Fruit fly (Drosophila melanogaster) whole organism, embryonic: ENCODE data around the gene tub.
A peak's percentile ranks its signal among the peaks of the same experiment; 100 is the strongest.

Source experiments
- Abd-B ChIP-seq: fragments of 200-800 bp; sonication (Bioruptor generic); optimal IDR thresholded peaks from 2 replicates; lab custom pipeline; 2018; ENCODE audit warnings: missing biosample characterization, mild to moderate bottlenecking, missing genetic modification characterization, moderate library complexity
- CG1024 ChIP-seq: fragments of 200-800 bp; sonication (Bioruptor generic); IDR thresholded peaks from 2 replicates; pipeline ENCODE4 v1.3.6; 2022; ENCODE audit warnings: missing biosample characterization, missing genetic modification characterization
- CG11695 ChIP-seq: fragments of 200-800 bp; sonication (Bioruptor generic); IDR thresholded peaks from 3 replicates; pipeline ENCODE4 v1.3.6; 2022; ENCODE audit warnings: missing biosample characterization, missing genetic modification characterization
- CG13296 ChIP-seq: fragments of 200-800 bp; sonication (Bioruptor generic); optimal IDR thresholded peaks from 3 replicates; lab custom pipeline; 2018; ENCODE audit warnings: missing biosample characterization, mild to moderate bottlenecking, missing genetic modification characterization
- CG1529 ChIP-seq: fragments of 200-800 bp; sonication (Bioruptor generic); optimal IDR thresholded peaks from 3 replicates; lab custom pipeline; 2018; ENCODE audit warnings: missing biosample characterization, missing genetic modification characterization
- CG17385 ChIP-seq: fragments of 200-800 bp; sonication (Bioruptor generic); optimal IDR thresholded peaks from 3 replicates; lab custom pipeline; 2018; ENCODE audit warnings: missing biosample characterization, mild to moderate bottlenecking, missing genetic modification characterization
- CG17912 ChIP-seq: fragments of 200-800 bp; sonication (Bioruptor generic); optimal IDR thresholded peaks from 2 replicates; lab custom pipeline; 2018; ENCODE audit warnings: missing biosample characterization, mild to moderate bottlenecking, missing genetic modification characterization
- CG18599 ChIP-seq: fragments of 200-800 bp; sonication (Bioruptor generic); optimal IDR thresholded peaks from 3 replicates; lab custom pipeline; 2017; ENCODE audit warnings: missing biosample characterization, missing genetic modification characterization, mild to moderate bottlenecking, moderate library complexity, missing genetic modification reagents
- CG2116 ChIP-seq: fragments of 200-800 bp; sonication (Bioruptor generic); optimal IDR thresholded peaks from 3 replicates; lab custom pipeline; 2018; ENCODE audit warnings: missing biosample characterization, mild to moderate bottlenecking, missing genetic modification characterization
- CG2120 ChIP-seq: fragments of 200-800 bp; sonication (Bioruptor generic); optimal IDR thresholded peaks from 3 replicates; lab custom pipeline; 2016; ENCODE audit warnings: missing biosample characterization, missing genetic modification characterization
- CG2889 ChIP-seq: fragments of 200-800 bp; sonication (Bioruptor generic); IDR thresholded peaks from 3 replicates; pipeline ENCODE4 v1.3.6; 2022; ENCODE audit warnings: missing biosample characterization, missing genetic modification characterization
- CG31365 ChIP-seq: fragments of 200-800 bp; sonication (Bioruptor generic); optimal IDR thresholded peaks from 2 replicates; lab custom pipeline; 2018; ENCODE audit warnings: missing biosample characterization, mild to moderate bottlenecking, missing genetic modification characterization
- CG3995 ChIP-seq: fragments of 200-800 bp; sonication (Bioruptor generic); optimal IDR thresholded peaks from 3 replicates; lab custom pipeline; 2016; ENCODE audit warnings: missing biosample characterization, missing genetic modification characterization
- CG4617 ChIP-seq: fragments of 200-800 bp; sonication (Bioruptor generic); optimal IDR thresholded peaks from 3 replicates; lab custom pipeline; 2016; ENCODE audit warnings: missing biosample characterization, missing genetic modification characterization, borderline replicate concordance
- CG5245 ChIP-seq: fragments of 200-800 bp; sonication (Bioruptor generic); optimal IDR thresholded peaks from 3 replicates; lab custom pipeline; 2016; ENCODE audit warnings: missing biosample characterization, missing genetic modification characterization
- CG5953 ChIP-seq: fragments of 200-800 bp; sonication (Bioruptor generic); IDR thresholded peaks from 2 replicates; pipeline ENCODE4 v1.3.6; 2022; ENCODE audit warnings: missing biosample characterization, missing genetic modification characterization
- CG6791 ChIP-seq: fragments of 200-800 bp; sonication (Bioruptor generic); IDR thresholded peaks from 3 replicates; pipeline ENCODE4 v1.3.6; 2022; ENCODE audit warnings: missing biosample characterization, missing genetic modification characterization; ENCODE audit not compliant: partially characterized antibody
- CG6813 ChIP-seq: fragments of 200-800 bp; sonication (Bioruptor generic); optimal IDR thresholded peaks from 2 replicates; lab custom pipeline; 2017; ENCODE audit warnings: missing biosample characterization, missing genetic modification characterization, mild to moderate bottlenecking, moderate library complexity, missing genetic modification reagents
- CG7556 ChIP-seq: fragments of 200-800 bp; sonication (Bioruptor generic); optimal IDR thresholded peaks from 2 replicates; lab custom pipeline; 2017; ENCODE audit warnings: missing biosample characterization, mild to moderate bottlenecking, missing genetic modification characterization
- CG7987 ChIP-seq: fragments of 200-800 bp; sonication (Bioruptor generic); optimal IDR thresholded peaks from 2 replicates; lab custom pipeline; 2018; ENCODE audit warnings: missing biosample characterization, mild to moderate bottlenecking, missing genetic modification characterization, moderate library complexity
- CG9817 ChIP-seq: fragments of 200-800 bp; sonication (Bioruptor generic); optimal IDR thresholded peaks from 2 replicates; lab custom pipeline; 2018; ENCODE audit warnings: missing biosample characterization, mild to moderate bottlenecking, missing genetic modification characterization, moderate library complexity
- Dip3 ChIP-seq: fragments of 200-800 bp; sonication (Bioruptor generic); optimal IDR thresholded peaks from 3 replicates; lab custom pipeline; 2016; ENCODE audit warnings: missing biosample characterization, missing genetic modification characterization
- Ets97D ChIP-seq: fragments of 200-800 bp; sonication (Bioruptor generic); optimal IDR thresholded peaks from 3 replicates; lab custom pipeline; 2016; ENCODE audit warnings: missing biosample characterization, missing genetic modification characterization
- Fer3 ChIP-seq: fragments of 200-800 bp; sonication (Bioruptor generic); optimal IDR thresholded peaks from 2 replicates; lab custom pipeline; 2018; ENCODE audit warnings: missing biosample characterization, mild to moderate bottlenecking, missing genetic modification characterization, moderate library complexity
- NC2α ChIP-seq: fragments of 200-800 bp; sonication (Bioruptor generic); optimal IDR thresholded peaks from 2 replicates; lab custom pipeline; 2016; ENCODE audit warnings: missing biosample characterization, missing genetic modification characterization
- Optix ChIP-seq: fragments of 200-800 bp; sonication (Bioruptor generic); IDR thresholded peaks from 3 replicates; pipeline ENCODE4 v1.3.6; 2022; ENCODE audit warnings: missing biosample characterization, missing genetic modification characterization
- Ravus ChIP-seq: fragments of 200-800 bp; sonication (Bioruptor generic); IDR thresholded peaks from 2 replicates; pipeline ENCODE4 v1.3.6; 2022; ENCODE audit warnings: missing biosample characterization, missing genetic modification characterization
- Six4 ChIP-seq: fragments of 200-800 bp; sonication (Bioruptor generic); optimal IDR thresholded peaks from 2 replicates; lab custom pipeline; 2016; ENCODE audit warnings: missing biosample characterization, missing genetic modification characterization
- Taf1 ChIP-seq: fragments of 200-800 bp; sonication (Bioruptor generic); IDR thresholded peaks from 2 replicates; pipeline ENCODE4 v1.3.6; 2022; ENCODE audit warnings: missing biosample characterization, missing genetic modification characterization
- ap ChIP-seq: fragments of 200-800 bp; sonication (Bioruptor generic); IDR thresholded peaks from 2 replicates; pipeline ENCODE4 v1.3.6; 2022; ENCODE audit warnings: missing biosample characterization, missing genetic modification characterization
- bab2 ChIP-seq: fragments of 200-800 bp; sonication (Bioruptor generic); optimal IDR thresholded peaks from 2 replicates; lab custom pipeline; 2016; ENCODE audit warnings: missing biosample characterization, missing genetic modification characterization
- cato ChIP-seq: fragments of 200-800 bp; sonication (Bioruptor generic); optimal IDR thresholded peaks from 2 replicates; lab custom pipeline; 2016; ENCODE audit warnings: missing biosample characterization, missing genetic modification characterization, borderline replicate concordance
- caup ChIP-seq: fragments of 200-800 bp; sonication (Bioruptor generic); optimal IDR thresholded peaks from 3 replicates; lab custom pipeline; 2017; ENCODE audit warnings: missing biosample characterization, mild to moderate bottlenecking, missing genetic modification characterization, moderate library complexity; ENCODE audit not compliant: severe bottlenecking
- ewg ChIP-seq: fragments of 200-800 bp; sonication (Bioruptor generic); optimal IDR thresholded peaks from 3 replicates; lab custom pipeline; 2017; ENCODE audit warnings: mild to moderate bottlenecking, missing biosample characterization, missing genetic modification reagents, missing genetic modification characterization
- h ChIP-seq: fragments of >200 bp; optimal IDR thresholded peaks from 2 replicates; lab custom pipeline; 2017
- jigr1 ChIP-seq: fragments of 200-800 bp; sonication (Bioruptor generic); IDR thresholded peaks from 3 replicates; pipeline ENCODE4 v1.3.6; 2022; ENCODE audit warnings: missing biosample characterization, missing genetic modification characterization
- odd ChIP-seq: fragments of 200-800 bp; sonication (Bioruptor generic); optimal IDR thresholded peaks from 2 replicates; lab custom pipeline; 2017; ENCODE audit warnings: missing biosample characterization, mild to moderate bottlenecking, missing genetic modification characterization
- pfk ChIP-seq: fragments of 200-800 bp; sonication (Bioruptor generic); optimal IDR thresholded peaks from 2 replicates; lab custom pipeline; 2018; ENCODE audit warnings: missing biosample characterization, mild to moderate bottlenecking, missing genetic modification characterization, moderate library complexity
- pho ChIP-seq: fragments of 200-800 bp; sonication (Bioruptor generic); optimal IDR thresholded peaks from 2 replicates; lab custom pipeline; 2016; ENCODE audit warnings: missing biosample characterization, missing genetic modification characterization
- pita ChIP-seq: fragments of 200-800 bp; sonication (Bioruptor generic); optimal IDR thresholded peaks from 2 replicates; lab custom pipeline; 2017; ENCODE audit warnings: missing biosample characterization, mild to moderate bottlenecking, missing genetic modification characterization
- repo ChIP-seq: fragments of 200-800 bp; sonication (Bioruptor generic); optimal IDR thresholded peaks from 2 replicates; lab custom pipeline; 2016; ENCODE audit warnings: missing biosample characterization, missing genetic modification characterization
- schlank ChIP-seq: fragments of 200-800 bp; sonication (Bioruptor generic); optimal IDR thresholded peaks from 2 replicates; lab custom pipeline; 2018; ENCODE audit warnings: missing biosample characterization, mild to moderate bottlenecking, missing genetic modification characterization
- scrt ChIP-seq: fragments of 200-800 bp; sonication (Bioruptor generic); optimal IDR thresholded peaks from 2 replicates; lab custom pipeline; 2018; ENCODE audit warnings: missing biosample characterization, mild to moderate bottlenecking, missing genetic modification characterization, moderate library complexity
- sens ChIP-seq: fragments of 200-800 bp; sonication (Bioruptor generic); peaks from one replicate; lab custom pipeline; 2016; ENCODE audit warnings: missing biosample characterization, missing genetic modification characterization
- sob ChIP-seq: fragments of 200-800 bp; sonication (Bioruptor generic); IDR thresholded peaks from 2 replicates; pipeline ENCODE4 v1.3.6; 2022; ENCODE audit warnings: missing biosample characterization, missing genetic modification characterization
- sqz ChIP-seq: fragments of 200-800 bp; sonication (Bioruptor generic); optimal IDR thresholded peaks from 3 replicates; lab custom pipeline; 2018; ENCODE audit warnings: missing biosample characterization, mild to moderate bottlenecking, missing genetic modification characterization
- tna ChIP-seq: fragments of 200-800 bp; sonication (Bioruptor generic); IDR thresholded peaks from 2 replicates; pipeline ENCODE4 v1.3.6; 2022; ENCODE audit warnings: missing biosample characterization, missing genetic modification characterization; ENCODE audit not compliant: partially characterized antibody
- vvl ChIP-seq: fragments of 200-800 bp; sonication (Bioruptor generic); IDR thresholded peaks from 2 replicates; pipeline ENCODE4 v1.3.6; 2022; ENCODE audit warnings: missing biosample characterization, missing genetic modification characterization

Gene tub

dm6 chr3R:4394654-4395581 lies 7.4 kb downstream of the tub start (continued):
- TF ChIP-seq CG2120 (GFP tag; lab: Kevin White, UChicago): peak; percentile 93
- TF ChIP-seq Abd-B (GFP tag; lab: Kevin White, UChicago): peak; percentile 71
- peak; percentile 78 for TF ChIP-seq ap
- peak; percentile 92 for TF ChIP-seq Dip3
- peak; percentile 91 for TF ChIP-seq CG11695 (GFP tag; lab: Robert Waterston, UW)
- TF ChIP-seq ewg: peak; percentile 77
- TF ChIP-seq Six4 (GFP tag; lab: Kevin White, UChicago): peak; percentile 79
- TF ChIP-seq vvl (GFP tag; lab: Robert Waterston, UW): peak; percentile 95
- TF ChIP-seq CG4617: peak; percentile 50
- TF ChIP-seq cato (GFP tag; lab: Kevin White, UChicago): peak; percentile 62
- peak; percentile 89 for TF ChIP-seq pho (GFP tag; lab: Kevin White, UChicago)
- no peak for TF ChIP-seq tna
- TF ChIP-seq CG5953 (GFP tag; lab: Robert Waterston, UW): peak; percentile 85
- peak; percentile 72 for TF ChIP-seq Ets97D (GFP tag; lab: Kevin White, UChicago)
- TF ChIP-seq repo: peak; percentile 85
- TF ChIP-seq CG5245 (GFP tag; lab: Kevin White, UChicago): peak; percentile 71
- peak; percentile 88 for TF ChIP-seq bab2 (GFP tag; lab: Kevin White, UChicago)
- TF ChIP-seq Ravus: peak; percentile 56
- TF ChIP-seq sob: peak; percentile 88
- TF ChIP-seq pfk (GFP tag; lab: Kevin White, UChicago): no peak
- TF ChIP-seq CG3995 (GFP tag; lab: Kevin White, UChicago): peak; percentile 47
- TF ChIP-seq Taf1 (GFP tag; lab: Robert Waterston, UW): peak; percentile 70; the same call in 1 of the 2 replicates
- TF ChIP-seq CG7556 (GFP tag; lab: Kevin White, UChicago): peak; percentile 79
- TF ChIP-seq CG18599: peak; percentile 91
- TF ChIP-seq CG6813: peak; percentile 78
- TF ChIP-seq CG7987: peak; percentile 68
- TF ChIP-seq CG2116 (GFP tag; lab: Kevin White, UChicago): peak; percentile 34
- TF ChIP-seq scrt (GFP tag; lab: Kevin White, UChicago): peak; percentile 84
- peak; percentile 80 for TF ChIP-seq CG31365 (tag; lab: Kevin White, UChicago)
- TF ChIP-seq CG9817 (tag; lab: Kevin White, UChicago): peak; percentile 70
- TF ChIP-seq CG2889: peak; percentile 77; the same call in 2 of the 3 replicates
- no peak for TF ChIP-seq CG6791 (GFP tag; lab: Robert Waterston, UW)
- TF ChIP-seq NC2α (GFP tag; lab: Kevin White, UChicago): peak; percentile 59
- TF ChIP-seq CG1024: peak; percentile 67; the same call in 1 of the 2 replicates
- TF ChIP-seq Optix (GFP tag; lab: Robert Waterston, UW): peak; percentile 87
- peak; percentile 95 for TF ChIP-seq sens (GFP tag; lab: Kevin White, UChicago)
- peak; percentile 69 for TF ChIP-seq CG1529
- no peak for TF ChIP-seq sqz (GFP tag; lab: Kevin White, UChicago)
- peak; percentile 75 for TF ChIP-seq CG13296 (GFP tag; lab: Kevin White, UChicago)
- no peak for TF ChIP-seq pita (GFP tag; lab: Kevin White, UChicago)
- TF ChIP-seq CG17385: peak; percentile 82
- peak; percentile 88 for TF ChIP-seq Fer3 (tag; lab: Kevin White, UChicago)
- peak; percentile 87 for TF ChIP-seq caup (GFP tag; lab: Kevin White, UChicago)
- TF ChIP-seq odd (GFP tag; lab: Kevin White, UChicago): peak; percentile 76
- peak; percentile 52 for TF ChIP-seq CG17912 (GFP tag; lab: Kevin White, UChicago)
- TF ChIP-seq jigr1: 0 out of 3 replicates have a peak, but pooled peaks have one; percentile 50
- peak; percentile 82 for TF ChIP-seq schlank (tag; lab: Kevin White, UChicago)
- TF ChIP-seq h (lab: Kevin White, UChicago): no peak
